Fruit fly (Drosophila melanogaster): ENCODE measurements around the gene mth.

Gene mth

dm6 chr3L:343316-343715, 3.4 kb downstream of the mth start:
- TF ChIP-seq fu2 (GFP tag; optimal IDR thresholded peaks at IDR 0.05) = no peak
- no peak for TF ChIP-seq CG14050 (GFP tag; IDR thresholded peaks at IDR 0.05)
- TF ChIP-seq rib (GFP tag; IDR thresholded peaks at IDR 0.05) = no peak
- no peak for TF ChIP-seq aop (GFP tag; IDR thresholded peaks at IDR 0.05)
- TF ChIP-seq CG13296 (GFP tag; optimal IDR thresholded peaks at IDR 0.05) = no peak
- no peak for TF ChIP-seq Xbp1 (GFP tag; optimal IDR thresholded peaks at IDR 0.05)
- no peak for TF ChIP-seq kni (GFP tag; optimal IDR thresholded peaks at IDR 0.05)
- TF ChIP-seq Bgb (GFP tag; IDR thresholded peaks at IDR 0.05; ENCODE audit: partially characterized antibody) = no peak
- no peak for TF ChIP-seq ttk (GFP tag; IDR thresholded peaks at IDR 0.05)
- no peak for TF ChIP-seq Mes4 (GFP tag; optimal IDR thresholded peaks at IDR 0.05)
- no peak for TF ChIP-seq lab (GFP tag; optimal IDR thresholded peaks at IDR 0.05)
- TF ChIP-seq Vsx1 (GFP tag; optimal IDR thresholded peaks at IDR 0.05) = no peak
- TF ChIP-seq CG4707 (GFP tag; optimal IDR thresholded peaks at IDR 0.05) = no peak
- no peak for TF ChIP-seq E2f1 (GFP tag; IDR thresholded peaks at IDR 0.05)

- TF ChIP-seq phol (tag; optimal IDR thresholded peaks at IDR 0.05) (no peak), tup (GFP tag; optimal IDR thresholded peaks at IDR 0.05) (no peak), CG1024 (GFP tag; IDR thresholded peaks at IDR 0.05) (no peak), bcd (GFP tag; optimal IDR thresholded peaks at IDR 0.05) (no peak), CG12659 (GFP tag; optimal IDR thresholded peaks at IDR 0.05) (peak; percentile 10), jing (GFP tag; optimal IDR thresholded peaks at IDR 0.05) (no peak), hb (GFP tag; IDR thresholded peaks at IDR 0.05; ENCODE audit: partially characterized antibody) (no peak), CG4854 (GFP tag; optimal IDR thresholded peaks at IDR 0.05) (no peak), bbx (GFP tag; IDR thresholded peaks at IDR 0.05; ENCODE audit: partially characterized antibody) (no peak), CG4617 (GFP tag; optimal IDR thresholded peaks at IDR 0.05; ENCODE audit: borderline replicate concordance) (no peak), CG2875 (GFP tag; optimal IDR thresholded peaks at IDR 0.05) (no peak), CG7556 (GFP tag; optimal IDR thresholded peaks at IDR 0.05) (no peak), sd (tag; optimal IDR thresholded peaks at IDR 0.05) (peak; percentile 81), Hmr (GFP tag; optimal IDR thresholded peaks at IDR 0.05) (peak; percentile 52), nmo (GFP tag; optimal IDR thresholded peaks at IDR 0.05) (no peak), CTCF (GFP tag; optimal IDR thresholded peaks at IDR 0.05) (peak; percentile 91), pzg (GFP tag; optimal IDR thresholded peaks at IDR 0.05) (peak; percentile 29), Bdp1 (GFP tag; optimal IDR thresholded peaks at IDR 0.05) (no peak), CG10462 (GFP tag; optimal IDR thresholded peaks at IDR 0.05) (no peak), CG8290 (GFP tag; optimal IDR thresholded peaks at IDR 0.05) (no peak), CG8290 (tag; optimal IDR thresholded peaks at IDR 0.05) (peak in 1 of 2 experiments; percentile 38), Nf-YC (tag; optimal IDR thresholded peaks at IDR 0.05) (peak; percentile 69), Myb (GFP tag; optimal IDR thresholded peaks at IDR 0.05) (peak; percentile 13), CG1792 (GFP tag; optimal IDR thresholded peaks at IDR 0.05) (no peak), CG1603 (tag; optimal IDR thresholded peaks at IDR 0.05) (peak; percentile 15), ham (GFP tag; IDR thresholded peaks at IDR 0.05) (no peak), Bteb2 (GFP tag; optimal IDR thresholded peaks at IDR 0.05) (no peak), lbe (GFP tag; optimal IDR thresholded peaks at IDR 0.05) (peak; percentile 33), Hr78 (GFP tag; optimal IDR thresholded peaks at IDR 0.05) (peak in 1 of 2 experiments; percentile 98), CG15514 (GFP tag; optimal IDR thresholded peaks at IDR 0.05) (peak; percentile 9), gcm2 (GFP tag; optimal IDR thresholded peaks at IDR 0.05) (no peak), p53 (GFP tag; optimal IDR thresholded peaks at IDR 0.05) (no peak), gsb (GFP tag; IDR thresholded peaks at IDR 0.05) (no peak), ewg (GFP tag; optimal IDR thresholded peaks at IDR 0.05) (peak; percentile 57), tgo (GFP tag; IDR thresholded peaks at IDR 0.05) (no peak), pita (GFP tag; optimal IDR thresholded peaks at IDR 0.05) (peak; percentile 59), MBD-R2 (GFP tag; IDR thresholded peaks at IDR 0.05) (peak; percentile 19; the same call in 1 of the 2 replicates)
Measured at dm6 chr3L:342839-343238, 3.9 kb downstream of the mth start, which contains the start of gene mthl10. Gene mthl10 (minus strand): TSS chr3L:342915.
